Worm (Caenorhabditis elegans): Measurements from ENCODE around the gene K04E7.1.
A peak's percentile ranks its signal among the peaks of the same experiment; 100 is the strongest.

The K04E7.1 gene

ce11 chrX:6443373-6443772 lies 18.5 kb upstream of the K04E7.1 start, which contains the start of gene K10C2.7:
TSS of gene K10C2.7 (minus strand) at chrX:6443473.
- TF ChIP-seq lir-3 (tag; optimal IDR thresholded peaks at IDR 0.05; ENCODE audit: poor library complexity) (no peak), hpl-2 (GFP tag; optimal IDR thresholded peaks at IDR 0.05) (no peak)

- TF ChIP-seq nhr-12 (tag; optimal IDR thresholded peaks at IDR 0.05) (no peak), ces-1 (GFP tag; optimal IDR thresholded peaks at IDR 0.05) (no peak), elt-2 (tag; optimal IDR thresholded peaks at IDR 0.05) (peak; percentile 63), ztf-4 (tag; optimal IDR thresholded peaks at IDR 0.05) (no peak)
Observed at ce11 chrX:6445239-6445638, 16.6 kb upstream of the K04E7.1 start.

- TF ChIP-seq swsn-7 (tag; optimal IDR thresholded peaks at IDR 0.05) (no peak), nhr-85 (tag) (no peak), isw-1 (GFP tag; IDR thresholded peaks at IDR 0.05) (no peak), lin-15B (tag; optimal IDR thresholded peaks at IDR 0.05) (no peak), unc-30 (tag; optimal IDR thresholded peaks at IDR 0.05) (no peak), nhr-11 (tag; optimal IDR thresholded peaks at IDR 0.05) (no peak), unc-62 (GFP tag; optimal IDR thresholded peaks at IDR 0.05) (no peak), nhr-19 (GFP tag; conservative IDR thresholded peaks at IDR 0.05) (no peak), nhr-28 (tag; optimal IDR thresholded peaks at IDR 0.05) (no peak), alr-1 (tag; optimal IDR thresholded peaks at IDR 0.05; ENCODE audit: borderline replicate concordance) (no peak), hlh-4 (tag; optimal IDR thresholded peaks at IDR 0.05) (no peak), dsc-1 (tag; optimal IDR thresholded peaks at IDR 0.05) (no peak), lin-39 (tag; optimal IDR thresholded peaks at IDR 0.05) (no peak), lin-35 (GFP tag; optimal IDR thresholded peaks at IDR 0.05) (no peak), ceh-8 (GFP tag; optimal IDR thresholded peaks at IDR 0.05) (no peak), blmp-1 (tag; optimal IDR thresholded peaks at IDR 0.05) (no peak), egl-27 (tag; optimal IDR thresholded peaks at IDR 0.05) (no peak), ces-1 (GFP tag; optimal IDR thresholded peaks at IDR 0.05) (no peak)
Observed at ce11 chrX:6446564-6446963, 15.3 kb upstream of the K04E7.1 start, which contains the start of gene asp-14. TSS of gene asp-14 (minus strand) at chrX:6446664.

- no peak for TF ChIP-seq lin-39 (tag; optimal IDR thresholded peaks at IDR 0.05)
- no peak for TF ChIP-seq efl-1 (optimal IDR thresholded peaks at IDR 0.05)
- peak in 1 of 2 experiments; percentile 2 for TF ChIP-seq efl-1 (GFP tag; optimal IDR thresholded peaks at IDR 0.05 in 1 of 2)
- TF ChIP-seq nhr-71 (tag; optimal IDR thresholded peaks at IDR 0.05) = peak; percentile 85
- no peak for TF ChIP-seq ces-1 (GFP tag; optimal IDR thresholded peaks at IDR 0.05)
- peak in 1 of 2 experiments; percentile 3 for TF ChIP-seq mdl-1 (tag; optimal IDR thresholded peaks at IDR 0.05)
- no peak for TF ChIP-seq hpl-2 (GFP tag; optimal IDR thresholded peaks at IDR 0.05)
- peak; percentile 38 for TF ChIP-seq zip-4 (GFP tag; optimal IDR thresholded peaks at IDR 0.05)
- no peak for TF ChIP-seq sup-37 (GFP tag; optimal IDR thresholded peaks at IDR 0.05)
- peak; percentile 97 for TF ChIP-seq nhr-85 (tag)
- TF ChIP-seq swsn-7 (tag; optimal IDR thresholded peaks at IDR 0.05) = peak; percentile 27
- TF ChIP-seq unc-98 (GFP tag; IDR thresholded peaks at IDR 0.05) = no peak
- no peak for TF ChIP-seq mab-9 (GFP tag; IDR thresholded peaks at IDR 0.05)
- no peak for TF ChIP-seq nhr-12 (tag; optimal IDR thresholded peaks at IDR 0.05)
- peak; percentile 65 for TF ChIP-seq grh-1 (GFP tag; IDR thresholded peaks at IDR 0.05)
- no peak for TF ChIP-seq ztf-11 (tag; optimal IDR thresholded peaks at IDR 0.05)
- no peak for TF ChIP-seq unc-30 (tag; optimal IDR thresholded peaks at IDR 0.05)
- peak; percentile 34 for TF ChIP-seq mep-1 (tag; optimal IDR thresholded peaks at IDR 0.05)
- TF ChIP-seq elt-3 (tag; optimal IDR thresholded peaks at IDR 0.05) = peak in 3 of 6 experiments; percentile 71 to 92 (median 82)
- TF ChIP-seq xbp-1 (tag; optimal IDR thresholded peaks at IDR 0.05) = peak; percentile 52
- TF ChIP-seq C04F5.9 (tag; optimal IDR thresholded peaks at IDR 0.05) = no peak
- peak; percentile 43 for TF ChIP-seq nhr-19 (GFP tag; conservative IDR thresholded peaks at IDR 0.05)
- TF ChIP-seq nhr-84 (tag; optimal IDR thresholded peaks at IDR 0.05) = no peak
- no peak for TF ChIP-seq lsy-2 (tag; optimal IDR thresholded peaks at IDR 0.05)
- TF ChIP-seq vab-15 (tag; optimal IDR thresholded peaks at IDR 0.05) = peak; percentile 1
- TF ChIP-seq snu-23 (GFP tag; optimal IDR thresholded peaks at IDR 0.05) = peak; percentile 66
- TF ChIP-seq dpl-1 (GFP tag; optimal IDR thresholded peaks at IDR 0.05) = peak in 1 of 3 experiments; percentile 16
- TF ChIP-seq skn-1 (tag; optimal IDR thresholded peaks at IDR 0.05) = peak; percentile 1
- no peak for TF ChIP-seq rnt-1 (tag; optimal IDR thresholded peaks at IDR 0.05)
- no peak for TF ChIP-seq C34B4.2 (tag; optimal IDR thresholded peaks at IDR 0.05)
- peak; percentile 37 for TF ChIP-seq blmp-1 (tag; optimal IDR thresholded peaks at IDR 0.05)
- TF ChIP-seq elt-2 (tag; optimal IDR thresholded peaks at IDR 0.05) = peak; percentile 43
- no peak for TF ChIP-seq snpc-4 (tag; optimal IDR thresholded peaks at IDR 0.05)
Observed at ce11 chrX:6448866-6449400, 12.9 kb upstream of the K04E7.1 start, which contains the start of gene fah-1. TSS of gene fah-1 (minus strand) at chrX:6448916.

Data from whole organism, L1 larva.